Fruit fly (Drosophila melanogaster) whole organism, adult: ENCODE results near the gene CG6345.

Source experiments
- CG11617 ChIP-seq: fragments of 200-800 bp; sonication (Bioruptor generic); optimal IDR thresholded peaks from 2 replicates; lab custom pipeline; 2017; ENCODE audit warnings: mild to moderate bottlenecking, missing biosample characterization, missing genetic modification reagents, missing genetic modification characterization
- CG14711 ChIP-seq: fragments of 200-800 bp; sonication (Bioruptor generic); optimal IDR thresholded peaks from 2 replicates; lab custom pipeline; 2018; ENCODE audit warnings: missing biosample characterization, mild to moderate bottlenecking, missing genetic modification characterization, moderate library complexity
- CG7101 ChIP-seq: fragments of 200-800 bp; sonication (Bioruptor generic); optimal IDR thresholded peaks from 2 replicates; lab custom pipeline; 2018; ENCODE audit warnings: missing biosample characterization, mild to moderate bottlenecking, missing genetic modification characterization, moderate library complexity
- Clk ChIP-seq: fragments of 200-800 bp; sonication (Bioruptor generic); optimal IDR thresholded peaks from 2 replicates; lab custom pipeline; 2017; ENCODE audit warnings: missing biosample characterization, missing genetic modification characterization
- Hr96 ChIP-seq: fragments of 200-800 bp; sonication (Bioruptor generic); optimal IDR thresholded peaks from 2 replicates; lab custom pipeline; 2016; ENCODE audit warnings: missing biosample characterization, missing genetic modification characterization
- Mnt ChIP-seq: fragments of 200-800 bp; sonication (Bioruptor generic); optimal IDR thresholded peaks from 2 replicates; lab custom pipeline; 2016; ENCODE audit warnings: missing biosample characterization, mild to moderate bottlenecking, missing genetic modification characterization
- bab1 ChIP-seq: fragments of 200-800 bp; sonication (Bioruptor generic); optimal IDR thresholded peaks from 3 replicates; lab custom pipeline; 2019; ENCODE audit warnings: missing biosample characterization, mild to moderate bottlenecking, missing genetic modification characterization, moderate library complexity
- cic ChIP-seq: fragments of 200-800 bp; sonication (Bioruptor generic); optimal IDR thresholded peaks from 2 replicates; lab custom pipeline; 2017; ENCODE audit warnings: missing biosample characterization, mild to moderate bottlenecking, missing genetic modification characterization, moderate library complexity
- cnc ChIP-seq, 2 experiments: fragments of >200 bp; optimal IDR thresholded peaks; 2 replicates each; lab custom pipeline; 2017
- kay ChIP-seq: fragments of 200-800 bp; sonication (Bioruptor generic); peaks from one replicate; lab custom pipeline; 2016; ENCODE audit warnings: missing biosample characterization, missing genetic modification characterization, borderline replicate concordance
- pad ChIP-seq: fragments of 200-800 bp; sonication (Bioruptor generic); optimal IDR thresholded peaks from 3 replicates; lab custom pipeline; 2017; ENCODE audit warnings: missing biosample characterization, missing genetic modification characterization, mild to moderate bottlenecking, moderate library complexity, missing genetic modification reagents
- tj ChIP-seq: fragments of 200-800 bp; sonication (Bioruptor generic); optimal IDR thresholded peaks from 3 replicates; lab custom pipeline; 2017; ENCODE audit warnings: missing biosample characterization, mild to moderate bottlenecking, missing genetic modification characterization, moderate library complexity

DNA sequence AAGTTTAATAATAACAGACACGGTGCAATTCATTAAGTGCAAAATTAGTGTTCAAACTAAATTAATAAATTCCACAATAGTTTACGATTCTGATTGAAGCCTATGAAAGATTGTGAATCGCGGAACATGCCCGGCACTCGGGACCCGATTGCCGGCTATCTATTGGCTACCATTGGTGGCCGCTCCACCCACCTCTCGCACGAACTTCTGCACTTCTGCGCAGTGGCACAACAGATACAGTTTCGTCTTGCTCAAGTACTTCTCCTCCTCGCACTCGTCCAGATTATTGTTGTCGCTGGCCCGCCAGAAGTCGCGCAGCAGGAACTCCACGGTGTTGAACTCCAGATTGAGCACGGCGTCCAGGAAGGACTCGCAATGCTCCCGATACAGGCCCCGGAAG is 51.6 kb downstream of the CG6345 start:
- TF ChIP-seq CG14711 (tag; lab: Kevin White, UChicago) (no peak), bab1 (GFP tag; lab: Kevin White, UChicago) (no peak), tj (GFP tag; lab: Kevin White, UChicago) (no peak), Clk (GFP tag; lab: Kevin White, UChicago) (no peak), Hr96 (GFP tag; lab: Kevin White, UChicago) (no peak), Mnt (GFP tag; lab: Kevin White, UChicago) (no peak), kay (GFP tag; lab: Kevin White, UChicago) (no peak), CG7101 (tag; lab: Kevin White, UChicago) (no peak), CG11617 (GFP tag; lab: Kevin White, UChicago) (no peak), cnc (optimal IDR thresholded peaks at IDR 0.05; lab: Kevin White, UChicago) (no peak), cic (GFP tag; lab: Kevin White, UChicago) (no peak), pad (GFP tag; lab: Kevin White, UChicago) (no peak)
